Worm (Caenorhabditis elegans): ENCODE measurements around the gene C37E2.10.

The C37E2.10 gene

DNA sequence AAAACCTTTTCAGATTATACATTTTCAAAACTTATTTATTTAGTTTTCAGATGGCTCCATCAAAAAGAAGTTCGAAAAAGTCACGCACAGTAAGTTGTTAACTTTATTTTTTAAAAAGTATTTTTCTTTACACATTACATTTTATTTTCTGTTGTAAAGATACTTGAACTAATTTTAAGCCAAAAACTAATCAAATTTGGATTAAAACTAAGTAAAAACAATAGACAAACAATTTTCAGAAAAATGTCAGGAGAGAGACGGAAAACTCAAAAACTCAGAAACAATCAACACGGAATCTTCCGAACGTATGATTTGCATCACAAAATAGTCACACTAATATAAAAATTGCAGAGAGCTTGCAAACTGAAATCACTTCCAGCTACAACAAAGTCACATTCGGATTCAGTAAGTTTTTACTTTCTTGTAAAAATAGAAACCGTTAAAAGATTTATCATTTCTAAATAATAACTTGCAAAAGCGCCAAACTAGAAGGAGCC is 36.8 kb upstream of the C37E2.10 start, which contains the start of gene ceh-89:
ceh-89 (plus strand) TSS at position 51 of the 497 bp plus-strand sequence.
- TF ChIP-seq tbx-8 (GFP tag; optimal IDR thresholded peaks at IDR 0.05) = no peak
- TF ChIP-seq sptf-1 (tag; optimal IDR thresholded peaks at IDR 0.05) = no peak
- no peak for TF ChIP-seq unc-62 (GFP tag; optimal IDR thresholded peaks at IDR 0.05)
- no peak for TF ChIP-seq sem-2 (GFP tag; optimal IDR thresholded peaks at IDR 0.05)
- no peak for TF ChIP-seq drap-1 (GFP tag; optimal IDR thresholded peaks at IDR 0.05)
- no peak for TF ChIP-seq nhr-237 (tag; optimal IDR thresholded peaks at IDR 0.05)
- no peak for TF ChIP-seq lsy-2 (tag; optimal IDR thresholded peaks at IDR 0.05)
- no peak for TF ChIP-seq unc-120 (tag; optimal IDR thresholded peaks at IDR 0.05; ENCODE audit: poor library complexity, severe bottlenecking)
- TF ChIP-seq lin-32 (GFP tag; optimal IDR thresholded peaks at IDR 0.05) = no peak
- TF ChIP-seq bed-3 (GFP tag; optimal IDR thresholded peaks at IDR 0.05) = no peak
- TF ChIP-seq mep-1 (tag; optimal IDR thresholded peaks at IDR 0.05) = no peak
- TF ChIP-seq flh-1 (GFP tag; optimal IDR thresholded peaks at IDR 0.05) = no peak
- TF ChIP-seq unc-39 (tag; optimal IDR thresholded peaks at IDR 0.05) = no peak
- TF ChIP-seq ceh-39 (tag; optimal IDR thresholded peaks at IDR 0.05) = no peak
- TF ChIP-seq nhr-28 (tag; optimal IDR thresholded peaks at IDR 0.05) = no peak
- TF ChIP-seq mls-2 (tag; optimal IDR thresholded peaks at IDR 0.05) = no peak
- TF ChIP-seq ceh-43 (GFP tag; optimal IDR thresholded peaks at IDR 0.05) = no peak
- TF ChIP-seq nhr-2 (tag; optimal IDR thresholded peaks at IDR 0.05) = no peak

DNA sequence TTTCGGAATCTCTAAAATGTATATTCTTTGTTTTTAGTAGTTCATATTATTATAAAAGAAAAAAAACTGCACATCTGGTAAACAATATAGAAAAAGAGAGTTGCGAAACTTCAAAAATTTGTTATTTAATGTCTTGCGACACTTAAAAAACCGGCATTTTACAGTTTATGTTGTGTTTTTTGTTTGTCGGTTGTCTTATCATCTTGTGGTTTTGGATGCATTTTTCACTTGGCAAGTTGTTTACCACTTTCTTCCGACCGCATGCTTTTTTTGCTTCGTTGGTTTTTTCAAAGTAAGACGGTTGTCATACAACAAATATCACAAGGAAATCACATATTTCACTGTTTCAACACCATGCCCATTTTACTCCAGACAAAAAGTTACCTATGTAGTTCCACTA is 33.2 kb upstream of the C37E2.10 start:
- no peak for TF ChIP-seq snpc-4 (tag; optimal IDR thresholded peaks at IDR 0.05)
- no peak for TF ChIP-seq hlh-1 (tag; optimal IDR thresholded peaks at IDR 0.05)
- no peak for TF ChIP-seq ceh-43 (GFP tag; optimal IDR thresholded peaks at IDR 0.05)
- no peak for TF ChIP-seq lin-32 (GFP tag; optimal IDR thresholded peaks at IDR 0.05)
- TF ChIP-seq blmp-1 (tag; optimal IDR thresholded peaks at IDR 0.05) = no peak
- TF ChIP-seq nhr-2 (tag; optimal IDR thresholded peaks at IDR 0.05) = no peak
- TF ChIP-seq bed-3 (GFP tag; optimal IDR thresholded peaks at IDR 0.05) = no peak
- no peak for TF ChIP-seq mls-2 (tag; optimal IDR thresholded peaks at IDR 0.05)
- TF ChIP-seq tbx-8 (GFP tag; optimal IDR thresholded peaks at IDR 0.05) = no peak
- no peak for TF ChIP-seq sem-2 (GFP tag; optimal IDR thresholded peaks at IDR 0.05)
- TF ChIP-seq elt-3 (tag; optimal IDR thresholded peaks at IDR 0.05) = no peak

DNA sequence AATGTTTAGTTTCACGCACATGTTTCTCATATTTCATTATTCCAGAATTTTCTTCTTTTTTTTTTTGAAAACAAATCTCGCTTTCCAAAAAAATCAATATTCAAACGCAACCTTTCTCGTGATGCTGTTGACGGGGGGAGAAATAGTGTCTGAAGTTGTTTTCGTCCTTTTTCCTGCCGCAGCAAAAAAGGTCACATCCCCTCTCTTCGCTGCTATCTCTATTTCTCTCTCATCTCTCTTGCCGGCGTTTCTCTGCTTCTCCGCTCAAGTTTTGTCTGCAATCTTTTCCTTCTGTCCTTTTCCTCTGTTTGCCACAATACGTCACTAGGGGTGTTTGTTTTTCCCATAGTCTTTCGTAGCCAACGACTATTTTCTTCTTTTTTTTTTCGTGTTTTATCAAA is 32.0 kb upstream of the C37E2.10 start:
- TF ChIP-seq snpc-4 (tag; optimal IDR thresholded peaks at IDR 0.05) (no peak), nhr-28 (tag; optimal IDR thresholded peaks at IDR 0.05) (no peak), nhr-12 (tag; optimal IDR thresholded peaks at IDR 0.05) (no peak), nhr-237 (tag; optimal IDR thresholded peaks at IDR 0.05) (peak; percentile 55), unc-39 (tag; optimal IDR thresholded peaks at IDR 0.05) (no peak), mls-2 (tag; optimal IDR thresholded peaks at IDR 0.05) (no peak), pha-4 (tag; optimal IDR thresholded peaks at IDR 0.05) (peak; percentile 37), mep-1 (tag; optimal IDR thresholded peaks at IDR 0.05) (peak; percentile 18), lin-13 (tag; optimal IDR thresholded peaks at IDR 0.05) (no peak), bed-3 (GFP tag; optimal IDR thresholded peaks at IDR 0.05) (no peak), unc-120 (tag; optimal IDR thresholded peaks at IDR 0.05; ENCODE audit: poor library complexity, severe bottlenecking) (peak; percentile 69), ztf-11 (tag; optimal IDR thresholded peaks at IDR 0.05) (no peak), ces-1 (GFP tag; optimal IDR thresholded peaks at IDR 0.05) (peak; percentile 22)

DNA sequence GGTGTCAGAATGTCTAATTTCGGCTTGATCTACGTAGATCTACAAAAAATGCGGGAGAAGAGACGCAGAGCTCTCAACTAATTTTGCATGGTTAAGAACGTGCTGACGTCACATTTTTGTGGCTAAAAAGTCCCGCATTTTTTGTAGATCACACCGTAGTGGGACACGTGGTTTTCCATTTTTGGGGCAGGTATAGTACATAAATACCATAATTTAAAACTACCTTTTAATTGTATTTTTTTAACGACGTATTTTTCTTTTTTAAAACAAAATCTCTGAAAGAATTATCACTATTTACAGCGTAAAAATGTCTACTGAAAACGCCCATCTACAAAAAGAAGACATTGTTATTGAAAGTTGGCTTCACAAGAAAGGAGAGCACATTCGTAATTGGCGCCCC is 31.4 kb upstream of the C37E2.10 start, which contains the start of gene akt-2:
akt-2 (plus strand) TSS at position 301 of the 400 bp plus-strand sequence.
- TF ChIP-seq nhr-237 (tag; optimal IDR thresholded peaks at IDR 0.05) = no peak
- TF ChIP-seq ceh-39 (tag; optimal IDR thresholded peaks at IDR 0.05) = no peak
- no peak for TF ChIP-seq ztf-11 (tag; optimal IDR thresholded peaks at IDR 0.05)
- TF ChIP-seq bed-3 (GFP tag; optimal IDR thresholded peaks at IDR 0.05) = no peak
- TF ChIP-seq drap-1 (GFP tag; optimal IDR thresholded peaks at IDR 0.05) = no peak
- TF ChIP-seq mep-1 (tag; optimal IDR thresholded peaks at IDR 0.05) = no peak
- no peak for TF ChIP-seq nhr-28 (tag; optimal IDR thresholded peaks at IDR 0.05)
- TF ChIP-seq ham-2 (GFP tag; optimal IDR thresholded peaks at IDR 0.05) = no peak
- TF ChIP-seq unc-62 (GFP tag; optimal IDR thresholded peaks at IDR 0.05) = no peak
- no peak for TF ChIP-seq ceh-43 (GFP tag; optimal IDR thresholded peaks at IDR 0.05)
- no peak for TF ChIP-seq blmp-1 (tag; optimal IDR thresholded peaks at IDR 0.05)
- no peak for TF ChIP-seq sem-2 (GFP tag; optimal IDR thresholded peaks at IDR 0.05)
- no peak for TF ChIP-seq pha-4 (tag; optimal IDR thresholded peaks at IDR 0.05)
- TF ChIP-seq ceh-83 (GFP tag; optimal IDR thresholded peaks at IDR 0.05) = no peak
- no peak for TF ChIP-seq hlh-1 (tag; optimal IDR thresholded peaks at IDR 0.05)

DNA sequence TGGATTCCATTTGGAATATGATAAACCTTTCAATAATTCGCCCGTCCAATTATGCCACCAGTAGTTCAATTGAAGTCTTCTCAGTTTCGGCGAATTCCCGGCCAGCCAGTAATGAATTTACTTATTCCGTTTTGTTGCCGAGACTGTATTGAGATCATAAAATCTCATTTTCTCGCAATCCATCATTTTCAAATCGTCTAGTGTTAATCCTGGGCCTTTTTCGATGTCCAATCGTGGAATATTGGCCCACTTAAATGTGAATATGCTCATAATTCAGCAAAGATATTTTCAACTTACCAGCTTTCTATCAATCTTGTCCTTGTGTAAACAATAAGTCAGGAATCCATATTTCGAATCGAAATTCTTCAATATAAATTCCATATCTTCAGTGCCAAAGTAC is 26.1 kb upstream of the C37E2.10 start:
- no peak for TF ChIP-seq flh-1 (GFP tag; optimal IDR thresholded peaks at IDR 0.05)
- no peak for TF ChIP-seq bed-3 (GFP tag; optimal IDR thresholded peaks at IDR 0.05)
- no peak for TF ChIP-seq cnd-1 (tag; optimal IDR thresholded peaks at IDR 0.05)
- TF ChIP-seq mab-5 (tag; optimal IDR thresholded peaks at IDR 0.05) = no peak
- TF ChIP-seq tbx-8 (GFP tag; optimal IDR thresholded peaks at IDR 0.05) = no peak
- no peak for TF ChIP-seq unc-39 (tag; optimal IDR thresholded peaks at IDR 0.05)
- TF ChIP-seq elt-1 (tag; optimal IDR thresholded peaks at IDR 0.05; ENCODE audit: borderline replicate concordance, insufficient read depth) = no peak
- TF ChIP-seq zip-8 (tag; optimal IDR thresholded peaks at IDR 0.05) = no peak
- TF ChIP-seq blmp-1 (tag; optimal IDR thresholded peaks at IDR 0.05) = no peak
- TF ChIP-seq nhr-2 (tag; optimal IDR thresholded peaks at IDR 0.05) = no peak
- TF ChIP-seq lin-32 (GFP tag; optimal IDR thresholded peaks at IDR 0.05) = no peak
- TF ChIP-seq elt-3 (tag; optimal IDR thresholded peaks at IDR 0.05) = no peak
- no peak for TF ChIP-seq nhr-28 (tag; optimal IDR thresholded peaks at IDR 0.05)

Data from whole organism, mixed stage, embryonic.